ENCODE assay signal across 2 worm cellular contexts in the genomic region with DNA sequence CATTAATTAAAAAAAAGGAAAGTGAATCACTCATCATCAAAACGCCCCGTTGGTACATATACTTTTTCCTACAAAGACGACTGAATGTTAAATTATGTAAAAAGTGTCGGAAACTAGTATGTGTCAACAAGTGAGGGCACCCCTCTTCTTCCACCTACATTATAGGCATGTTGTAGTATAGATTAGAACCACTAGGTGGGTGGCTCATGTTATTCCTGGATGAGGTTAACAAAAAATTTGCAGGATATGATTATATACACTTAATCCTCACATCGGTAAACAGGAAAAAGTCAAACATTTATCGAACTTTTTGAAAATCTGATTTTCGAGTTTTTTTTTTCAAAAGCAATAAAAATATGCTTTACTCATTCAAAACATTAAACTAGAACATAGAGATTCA.
A peak's percentile ranks its signal among the peaks of the same experiment; 100 is the strongest.
TF ChIP-seq lines count a peak whose summit lies in the region.

No protein-coding gene starts in this region.

TF ChIP-seq in whole organism, L1 larva, 84 proteins besides CTCF, POLR2A, EP300 and RAD21:
- TF ChIP-seq nhr-85 (tag; lab: Kevin White, UChicago): peak; percentile 44
- no peak for TF ChIP-seq egl-27 (tag; optimal IDR thresholded peaks at IDR 0.05; lab: Kevin White, UChicago)
- no peak for TF ChIP-seq efl-1 (optimal IDR thresholded peaks at IDR 0.05; lab: Kevin White, UChicago)
- TF ChIP-seq efl-1 (GFP tag; optimal IDR thresholded peaks at IDR 0.05 in 1 of 2; lab: Kevin White, UChicago): peak in 1 of 2 experiments; percentile 67
TF ChIP-seq in whole organism, L1 larva: peak in this region for 2.

TF ChIP-seq in whole organism, L4 larva, 104 proteins besides CTCF, POLR2A, EP300 and RAD21:
- TF ChIP-seq spr-1 (tag; optimal IDR thresholded peaks at IDR 0.05; lab: Kevin White, UChicago) (no peak), Y5F2A.4 (GFP tag; optimal IDR thresholded peaks at IDR 0.05; lab: Kevin White, UChicago) (no peak), unc-62 (GFP tag; optimal IDR thresholded peaks at IDR 0.05 in 1 of 2; lab: Kevin White, UChicago) (peak in 1 of 2 experiments; percentile 58), unc-62 (tag; optimal IDR thresholded peaks at IDR 0.05; lab: Kevin White, UChicago) (no peak), mdl-1 (tag; optimal IDR thresholded peaks at IDR 0.05; lab: Kevin White, UChicago) (no peak), aha-1 (tag; lab: Kevin White, UChicago) (peak; percentile 89), Y105C5A.15 (GFP tag; IDR thresholded peaks at IDR 0.05; lab: Robert Waterston, UW) (no peak), daf-12 (tag; optimal IDR thresholded peaks at IDR 0.05; lab: Kevin White, UChicago) (no peak), saeg-2 (GFP tag; IDR thresholded peaks at IDR 0.05; lab: Robert Waterston, UW) (no peak), skn-1 (tag; optimal IDR thresholded peaks at IDR 0.05; lab: Kevin White, UChicago) (no peak), fos-1 (tag; optimal IDR thresholded peaks at IDR 0.05; lab: Kevin White, UChicago) (no peak)
TF ChIP-seq in whole organism, L4 larva: peak in this region for 2.
